Fruit fly (Drosophila melanogaster): ENCODE results near the gene Ets96B.
A peak's percentile ranks its signal among the peaks of the same experiment; 100 is the strongest.

Gene Ets96B

DNA sequence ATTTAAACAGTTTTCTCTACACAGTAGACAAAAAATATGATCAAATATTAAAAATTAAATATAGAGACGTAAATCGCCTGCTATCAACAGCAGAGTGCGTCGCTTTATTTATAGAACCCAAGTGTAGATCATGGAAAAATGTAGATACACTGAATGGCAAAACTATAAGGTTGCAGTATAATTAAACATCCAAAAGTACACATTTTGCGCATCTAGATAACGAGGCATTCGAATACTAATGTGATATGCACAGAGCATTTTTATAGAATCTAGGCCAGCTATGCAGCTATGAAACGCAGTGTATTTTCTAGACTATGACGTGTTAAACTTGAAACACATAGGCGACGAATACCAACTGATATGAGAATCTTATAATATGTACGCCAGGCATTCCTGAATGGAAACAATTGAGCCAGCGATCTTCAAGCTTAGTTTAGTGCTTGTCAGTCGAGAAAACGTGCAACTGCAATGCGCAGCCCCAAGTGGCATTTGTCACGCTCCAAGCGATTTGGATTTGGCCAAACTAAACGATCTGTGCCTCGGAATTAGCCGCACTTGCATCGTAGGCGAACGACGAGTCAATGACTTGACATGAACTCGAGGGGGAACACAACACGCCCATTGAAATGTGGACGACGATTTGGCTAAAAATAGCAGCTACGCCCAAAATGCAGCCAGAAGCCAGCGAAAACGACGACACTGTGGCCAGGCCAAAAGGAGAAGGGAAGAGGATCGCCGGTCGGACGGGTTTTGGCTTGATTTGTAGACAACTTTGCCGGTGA is 23.2 kb downstream of the Ets96B start (continued):
- TF ChIP-seq pfk (GFP tag; optimal IDR thresholded peaks at IDR 0.05) (no peak), CG14965 (GFP tag; optimal IDR thresholded peaks at IDR 0.05; ENCODE audit: borderline replicate concordance) (no peak), CG8944 (GFP tag; optimal IDR thresholded peaks at IDR 0.05) (peak; percentile 78)

DNA sequence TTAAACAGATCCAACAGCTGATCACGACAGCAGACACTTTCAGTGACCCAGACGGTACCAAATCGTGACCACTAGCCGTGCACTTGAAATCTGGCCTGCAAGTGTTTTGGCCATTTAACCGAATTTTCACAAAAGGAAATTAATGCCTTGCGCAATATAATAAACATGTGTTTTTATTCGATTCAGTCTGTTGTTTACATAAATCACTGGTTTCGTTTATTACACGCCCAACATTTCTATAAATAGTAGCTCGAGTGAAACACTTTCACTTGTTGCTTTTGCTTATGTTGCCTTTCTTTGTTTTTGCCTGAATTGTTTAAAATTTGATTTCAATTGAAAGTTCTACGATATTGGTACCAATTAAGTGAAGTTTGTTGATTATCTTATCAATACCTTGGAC is 24.5 kb downstream of the Ets96B start:
- TF ChIP-seq fru (optimal IDR thresholded peaks at IDR 0.05) (no peak), CG17359 (tag; optimal IDR thresholded peaks at IDR 0.05) (no peak), kni (GFP tag; optimal IDR thresholded peaks at IDR 0.05) (peak; percentile 63), CG3995 (GFP tag; optimal IDR thresholded peaks at IDR 0.05) (peak; percentile 40), kah (GFP tag; optimal IDR thresholded peaks at IDR 0.05) (peak; percentile 77), exex (tag; optimal IDR thresholded peaks at IDR 0.05) (peak; percentile 37), Blimp-1 (GFP tag; optimal IDR thresholded peaks at IDR 0.05) (peak; percentile 70), Pdp1 (GFP tag; optimal IDR thresholded peaks at IDR 0.05) (peak in 1 of 2 experiments; percentile 51), twi (tag; optimal IDR thresholded peaks at IDR 0.05) (peak; percentile 55)

DNA sequence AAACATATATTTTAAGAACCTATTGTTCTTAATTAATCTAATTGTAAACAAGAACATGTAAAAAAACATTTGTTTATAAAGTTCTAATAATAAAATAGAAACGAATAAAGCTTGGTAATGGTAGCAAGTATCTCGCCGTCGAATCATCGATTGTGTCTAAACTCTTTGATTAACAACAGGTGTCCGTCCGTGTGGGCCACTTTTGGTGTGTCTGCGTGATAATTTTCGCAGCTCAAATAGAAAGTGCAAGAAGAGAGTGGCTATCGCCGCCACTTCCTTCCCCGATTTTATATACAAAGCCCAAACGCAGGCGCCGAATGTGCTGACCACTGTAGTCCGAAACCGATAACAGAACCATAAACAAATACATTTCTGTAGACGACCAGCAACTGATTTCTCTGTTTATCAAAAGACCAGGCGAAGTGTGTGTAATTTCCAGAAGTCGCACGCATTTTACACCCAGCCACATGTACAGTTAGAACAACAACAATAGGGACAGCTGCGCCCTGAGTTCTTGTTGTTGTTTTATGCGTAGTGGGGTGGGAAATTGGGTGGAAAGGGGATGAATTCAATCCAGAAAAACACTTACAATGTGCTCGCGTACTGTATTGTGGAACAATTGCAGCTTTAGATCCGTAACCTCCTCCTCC is 25.3 kb downstream of the Ets96B start:
- TF ChIP-seq CG6175 (GFP tag; IDR thresholded peaks at IDR 0.05) = no peak
- TF ChIP-seq cg (GFP tag; optimal IDR thresholded peaks at IDR 0.05) = peak; percentile 4
- TF ChIP-seq Med (GFP tag) = peak; percentile 71
- peak; percentile 11; the same call in 1 of the 3 replicates for TF ChIP-seq ci (GFP tag; IDR thresholded peaks at IDR 0.05)
- peak; percentile 25 for TF ChIP-seq mirr (GFP tag; optimal IDR thresholded peaks at IDR 0.05)
- TF ChIP-seq Bgb (GFP tag; IDR thresholded peaks at IDR 0.05; ENCODE audit: partially characterized antibody) = peak; percentile 32; the same call in 1 of the 2 replicates
- TF ChIP-seq CG42726 (GFP tag; IDR thresholded peaks at IDR 0.05; ENCODE audit: partially characterized antibody) = no peak
- TF ChIP-seq CG15479 (GFP tag; optimal IDR thresholded peaks at IDR 0.05) = peak; percentile 58
- no peak for TF ChIP-seq CG17361 (GFP tag; IDR thresholded peaks at IDR 0.05)
- peak; percentile 0 for TF ChIP-seq grau (tag; optimal IDR thresholded peaks at IDR 0.05)
- TF ChIP-seq ewg (GFP tag; optimal IDR thresholded peaks at IDR 0.05) = peak; percentile 68
- peak; percentile 87 for TF ChIP-seq kah (GFP tag; optimal IDR thresholded peaks at IDR 0.05)
- 0 out of 2 replicates have a peak, but pooled peaks have one; percentile 29 for TF ChIP-seq sens-2 (GFP tag; IDR thresholded peaks at IDR 0.05)
- TF ChIP-seq CG12769 (tag; optimal IDR thresholded peaks at IDR 0.05) = peak; percentile 4
- peak; percentile 15; the same call in 1 of the 3 replicates for TF ChIP-seq CG34422 (GFP tag; IDR thresholded peaks at IDR 0.05)
- no peak for TF ChIP-seq CG17612 (GFP tag; IDR thresholded peaks at IDR 0.05)
- TF ChIP-seq CG15269 (tag; optimal IDR thresholded peaks at IDR 0.05) = no peak
- TF ChIP-seq chm (GFP tag; IDR thresholded peaks at IDR 0.05) = 0 out of 2 replicates have a peak, but pooled peaks have one; percentile 20
- no peak for TF ChIP-seq zfh2 (GFP tag; optimal IDR thresholded peaks at IDR 0.05)
- TF ChIP-seq cad (GFP tag; optimal IDR thresholded peaks at IDR 0.05) = peak; percentile 15
- peak; percentile 8 for TF ChIP-seq Hand (GFP tag; optimal IDR thresholded peaks at IDR 0.05)
- no peak for TF ChIP-seq CG8290 (GFP tag; optimal IDR thresholded peaks at IDR 0.05)
- TF ChIP-seq CG8290 (tag; optimal IDR thresholded peaks at IDR 0.05) = peak in 1 of 2 experiments; percentile 20
- TF ChIP-seq CG9437 (GFP tag; optimal IDR thresholded peaks at IDR 0.05) = no peak
- TF ChIP-seq CG2199 (GFP tag; IDR thresholded peaks at IDR 0.05) = peak; percentile 79; the same call in 2 of the 3 replicates
- TF ChIP-seq Doc2 (GFP tag; IDR thresholded peaks at IDR 0.05) = no peak
- TF ChIP-seq kni (GFP tag; optimal IDR thresholded peaks at IDR 0.05) = peak; percentile 24
- TF ChIP-seq CG18764 (GFP tag; optimal IDR thresholded peaks at IDR 0.05) = no peak
- peak; percentile 81 for TF ChIP-seq scrt (GFP tag; optimal IDR thresholded peaks at IDR 0.05)
- no peak for TF ChIP-seq exex (tag; optimal IDR thresholded peaks at IDR 0.05)
- 0 out of 3 replicates have a peak, but pooled peaks have one; percentile 15 for TF ChIP-seq CG6791 (GFP tag; IDR thresholded peaks at IDR 0.05; ENCODE audit: partially characterized antibody)
- TF ChIP-seq Atf-2 (GFP tag; optimal IDR thresholded peaks at IDR 0.05) = no peak
- peak; percentile 99 for TF ChIP-seq CG4360 (GFP tag; IDR thresholded peaks at IDR 0.05)
- TF ChIP-seq CG2120 (GFP tag; optimal IDR thresholded peaks at IDR 0.05) = no peak
- TF ChIP-seq HLHmδ (GFP tag; optimal IDR thresholded peaks at IDR 0.05) = no peak
